Fruit fly (Drosophila melanogaster) whole organism, embryonic: Measurements from ENCODE around the gene lectin-29Ca.

ENCODE experiments used
- Bgb ChIP-seq: fragments of 200-800 bp; sonication (Bioruptor generic); IDR thresholded peaks from 2 replicates; pipeline ENCODE4 v1.3.6; 2022; ENCODE audit warnings: missing biosample characterization, missing genetic modification characterization; ENCODE audit not compliant: partially characterized antibody
- Blimp-1 ChIP-seq: fragments of 200-800 bp; sonication (Bioruptor generic); optimal IDR thresholded peaks from 3 replicates; lab custom pipeline; 2018; ENCODE audit warnings: missing biosample characterization, missing genetic modification characterization, mild to moderate bottlenecking, moderate library complexity, missing genetic modification reagents
- CG10267 ChIP-seq: fragments of 200-800 bp; sonication (Bioruptor generic); optimal IDR thresholded peaks from 2 replicates; lab custom pipeline; 2018; ENCODE audit warnings: missing biosample characterization, mild to moderate bottlenecking, missing genetic modification characterization, moderate library complexity
- CG11093 ChIP-seq: fragments of 200-800 bp; sonication (Bioruptor generic); IDR thresholded peaks from 3 replicates; pipeline ENCODE4 v1.3.6; 2022; ENCODE audit warnings: missing biosample characterization, missing genetic modification characterization
- CG11695 ChIP-seq: fragments of 200-800 bp; sonication (Bioruptor generic); IDR thresholded peaks from 3 replicates; pipeline ENCODE4 v1.3.6; 2022; ENCODE audit warnings: missing biosample characterization, missing genetic modification characterization
- CG14050 ChIP-seq: fragments of 200-800 bp; sonication (Bioruptor generic); IDR thresholded peaks from 3 replicates; pipeline ENCODE4 v1.3.6; 2022; ENCODE audit warnings: missing biosample characterization, missing genetic modification characterization
- CG15011 ChIP-seq: fragments of 200-800 bp; sonication (Bioruptor generic); optimal IDR thresholded peaks from 3 replicates; lab custom pipeline; 2018; ENCODE audit warnings: missing biosample characterization, mild to moderate bottlenecking, missing genetic modification characterization
- CG15269 ChIP-seq: fragments of 200-800 bp; sonication (Bioruptor generic); optimal IDR thresholded peaks from 2 replicates; lab custom pipeline; 2018; ENCODE audit warnings: missing biosample characterization, mild to moderate bottlenecking, missing genetic modification characterization, moderate library complexity
- CG17802 ChIP-seq: fragments of 200-800 bp; sonication (Bioruptor generic); optimal IDR thresholded peaks from 2 replicates; lab custom pipeline; 2018; ENCODE audit warnings: missing biosample characterization, mild to moderate bottlenecking, missing genetic modification characterization, moderate library complexity
- CG18262 ChIP-seq: fragments of 200-800 bp; optimal IDR thresholded peaks from 3 replicates; lab custom pipeline; 2019; ENCODE audit warnings: missing biosample characterization, mild to moderate bottlenecking, missing genetic modification characterization, moderate library complexity
- CG2116 ChIP-seq: fragments of 200-800 bp; sonication (Bioruptor generic); optimal IDR thresholded peaks from 3 replicates; lab custom pipeline; 2018; ENCODE audit warnings: missing biosample characterization, mild to moderate bottlenecking, missing genetic modification characterization
- CG2129 ChIP-seq: fragments of 200-800 bp; sonication (Bioruptor generic); IDR thresholded peaks from 2 replicates; pipeline ENCODE4 v1.3.6; 2022; ENCODE audit warnings: missing biosample characterization, missing genetic modification characterization; ENCODE audit not compliant: partially characterized antibody
- CG30431 ChIP-seq: fragments of 200-800 bp; sonication (Bioruptor generic); optimal IDR thresholded peaks from 2 replicates; lab custom pipeline; 2017; ENCODE audit warnings: missing biosample characterization, missing genetic modification characterization
- CG4282 ChIP-seq: fragments of 200-800 bp; sonication (Bioruptor generic); optimal IDR thresholded peaks from 2 replicates; lab custom pipeline; 2016; ENCODE audit warnings: missing biosample characterization, missing genetic modification characterization
- CG4404 ChIP-seq: fragments of 200-800 bp; sonication (Bioruptor generic); IDR thresholded peaks from 2 replicates; pipeline ENCODE4 v1.3.6; 2022; ENCODE audit warnings: missing biosample characterization, missing genetic modification characterization
- CG5180 ChIP-seq: fragments of 200-800 bp; sonication (Bioruptor generic); optimal IDR thresholded peaks from 3 replicates; lab custom pipeline; 2017; ENCODE audit warnings: missing biosample characterization, missing genetic modification characterization, mild to moderate bottlenecking, moderate library complexity, missing genetic modification reagents
- CG8359 ChIP-seq: fragments of 200-800 bp; sonication (Bioruptor generic); optimal IDR thresholded peaks from 2 replicates; lab custom pipeline; 2017; ENCODE audit warnings: missing biosample characterization, mild to moderate bottlenecking, missing genetic modification characterization, borderline replicate concordance
- Dip2 ChIP-seq: fragments of 200-800 bp; sonication (Bioruptor generic); IDR thresholded peaks from 2 replicates; pipeline ENCODE4 v1.3.6; 2022; ENCODE audit warnings: missing biosample characterization, missing genetic modification characterization
- Dll ChIP-seq: fragments of 200-800 bp; sonication (Bioruptor generic); IDR thresholded peaks from 4 replicates; pipeline ENCODE4 v1.3.6; 2022; ENCODE audit warnings: missing biosample characterization, missing genetic modification characterization; ENCODE audit not compliant: partially characterized antibody
- E2f1 ChIP-seq: fragments of 200-800 bp; sonication (Bioruptor generic); IDR thresholded peaks from 2 replicates; pipeline ENCODE4 v1.3.6; 2022; ENCODE audit warnings: missing biosample characterization, missing genetic modification characterization
- Kr ChIP-seq: fragments of 200-800 bp; sonication (Bioruptor generic); optimal IDR thresholded peaks from 2 replicates; lab custom pipeline; 2017; ENCODE audit warnings: missing biosample characterization, mild to moderate bottlenecking, missing genetic modification characterization
- Mrtf ChIP-seq: fragments of 200-800 bp; sonication (Bioruptor generic); IDR thresholded peaks from 3 replicates; pipeline ENCODE4 v1.3.6; 2022; ENCODE audit warnings: missing biosample characterization, missing genetic modification characterization
- Nf-YA ChIP-seq: fragments of 200-800 bp; sonication (Bioruptor generic); IDR thresholded peaks from 2 replicates; pipeline ENCODE4 v1.3.6; 2022; ENCODE audit warnings: missing biosample characterization, missing genetic modification characterization
- Nf-YC ChIP-seq: fragments of 200-800 bp; optimal IDR thresholded peaks from 3 replicates; lab custom pipeline; 2019; ENCODE audit warnings: missing biosample characterization, mild to moderate bottlenecking, missing genetic modification characterization, moderate library complexity
- Six4 ChIP-seq: fragments of 200-800 bp; sonication (Bioruptor generic); optimal IDR thresholded peaks from 2 replicates; lab custom pipeline; 2016; ENCODE audit warnings: missing biosample characterization, missing genetic modification characterization
- Sry-δ ChIP-seq: fragments of 200-800 bp; sonication (Bioruptor generic); optimal IDR thresholded peaks from 2 replicates; lab custom pipeline; 2016; ENCODE audit warnings: missing biosample characterization, missing genetic modification characterization
- al ChIP-seq: fragments of 200-800 bp; sonication (Bioruptor generic); IDR thresholded peaks from 2 replicates; pipeline ENCODE4 v1.3.6; 2022; ENCODE audit warnings: missing biosample characterization, missing genetic modification characterization
- ase ChIP-seq: fragments of 200-800 bp; sonication (Bioruptor generic); IDR thresholded peaks from 3 replicates; pipeline ENCODE4 v1.3.6; 2022; ENCODE audit warnings: missing biosample characterization, missing genetic modification characterization
- ato ChIP-seq: fragments of 200-800 bp; sonication (Bioruptor generic); IDR thresholded peaks from 2 replicates; pipeline ENCODE4 v1.3.6; 2022; ENCODE audit warnings: missing biosample characterization, missing genetic modification characterization; ENCODE audit not compliant: partially characterized antibody
- bbx ChIP-seq: fragments of 200-800 bp; sonication (Bioruptor generic); IDR thresholded peaks from 2 replicates; pipeline ENCODE4 v1.3.6; 2022; ENCODE audit warnings: missing biosample characterization, missing genetic modification characterization; ENCODE audit not compliant: partially characterized antibody
- chinmo ChIP-seq: fragments of 200-800 bp; sonication (Bioruptor generic); IDR thresholded peaks from 4 replicates; pipeline ENCODE4 v1.3.6; 2022; ENCODE audit warnings: missing biosample characterization, missing genetic modification characterization; ENCODE audit not compliant: partially characterized antibody
- da ChIP-seq: fragments of 200-800 bp; sonication (Bioruptor generic); optimal IDR thresholded peaks from 2 replicates; lab custom pipeline; 2016; ENCODE audit warnings: missing biosample characterization, missing genetic modification characterization
- dmrt99B ChIP-seq: fragments of 200-800 bp; sonication (Bioruptor generic); optimal IDR thresholded peaks from 2 replicates; lab custom pipeline; 2018; ENCODE audit warnings: missing biosample characterization, mild to moderate bottlenecking, missing genetic modification characterization, moderate library complexity
- emc ChIP-seq: fragments of 200-800 bp; sonication (Bioruptor generic); optimal IDR thresholded peaks from 2 replicates; lab custom pipeline; 2016; ENCODE audit warnings: missing biosample characterization, missing genetic modification characterization
- fd96Cb ChIP-seq: fragments of 200-800 bp; sonication (Bioruptor generic); optimal IDR thresholded peaks from 2 replicates; lab custom pipeline; 2018; ENCODE audit warnings: missing biosample characterization, mild to moderate bottlenecking, missing genetic modification characterization, moderate library complexity
- grn ChIP-seq: fragments of 200-800 bp; sonication (Bioruptor generic); optimal IDR thresholded peaks from 3 replicates; lab custom pipeline; 2017; ENCODE audit warnings: missing biosample characterization, missing genetic modification characterization
- gro ChIP-seq: fragments of 200-800 bp; sonication (Bioruptor generic); optimal IDR thresholded peaks from 2 replicates; lab custom pipeline; 2016; ENCODE audit warnings: missing biosample characterization, missing genetic modification characterization
- gsb ChIP-seq: fragments of 200-800 bp; sonication (Bioruptor generic); IDR thresholded peaks from 2 replicates; pipeline ENCODE4 v1.3.6; 2022; ENCODE audit warnings: missing biosample characterization, missing genetic modification characterization
- gt ChIP-seq: fragments of 200-800 bp; sonication (Bioruptor generic); IDR thresholded peaks from 2 replicates; pipeline ENCODE4 v1.3.6; 2022; ENCODE audit warnings: missing biosample characterization, missing genetic modification characterization
- hb ChIP-seq: fragments of 200-800 bp; sonication (Bioruptor generic); IDR thresholded peaks from 3 replicates; pipeline ENCODE4 v1.3.6; 2022; ENCODE audit warnings: missing biosample characterization, missing genetic modification characterization; ENCODE audit not compliant: partially characterized antibody
- jing ChIP-seq: fragments of 200-800 bp; sonication (Bioruptor generic); optimal IDR thresholded peaks from 2 replicates; lab custom pipeline; 2018; ENCODE audit warnings: missing biosample characterization, mild to moderate bottlenecking, missing genetic modification characterization
- oc ChIP-seq: fragments of 200-800 bp; sonication (Bioruptor generic); optimal IDR thresholded peaks from 2 replicates; lab custom pipeline; 2018; ENCODE audit warnings: missing biosample characterization, mild to moderate bottlenecking, missing genetic modification characterization, moderate library complexity
- rib ChIP-seq: fragments of 200-800 bp; sonication (Bioruptor generic); IDR thresholded peaks from 2 replicates; pipeline ENCODE4 v1.3.6; 2022; ENCODE audit warnings: missing biosample characterization, missing genetic modification characterization
- row ChIP-seq: fragments of 200-800 bp; sonication (Bioruptor generic); IDR thresholded peaks from 3 replicates; pipeline ENCODE4 v1.3.6; 2022; ENCODE audit warnings: missing biosample characterization, missing genetic modification characterization
- run ChIP-seq: fragments of 200-800 bp; sonication (Bioruptor generic); optimal IDR thresholded peaks from 3 replicates; lab custom pipeline; 2018; ENCODE audit warnings: missing biosample characterization, mild to moderate bottlenecking, missing genetic modification characterization
- scrt ChIP-seq: fragments of 200-800 bp; sonication (Bioruptor generic); optimal IDR thresholded peaks from 2 replicates; lab custom pipeline; 2018; ENCODE audit warnings: missing biosample characterization, mild to moderate bottlenecking, missing genetic modification characterization, moderate library complexity
- sisA ChIP-seq: fragments of 200-800 bp; sonication (Bioruptor generic); IDR thresholded peaks from 2 replicates; pipeline ENCODE4 v1.3.6; 2022; ENCODE audit warnings: missing biosample characterization, missing genetic modification characterization
- sob ChIP-seq: fragments of 200-800 bp; sonication (Bioruptor generic); IDR thresholded peaks from 2 replicates; pipeline ENCODE4 v1.3.6; 2022; ENCODE audit warnings: missing biosample characterization, missing genetic modification characterization
- tin ChIP-seq: fragments of 200-800 bp; sonication (Bioruptor generic); optimal IDR thresholded peaks from 3 replicates; lab custom pipeline; 2016; ENCODE audit warnings: missing biosample characterization, missing genetic modification characterization
- tll ChIP-seq, 2 experiments: fragments of 200-800 bp in 1 of 2; fragments of >200 bp in 1 of 2; sonication (Bioruptor generic) in 1 of 2; optimal IDR thresholded peaks; 2 replicates each; lab custom pipeline; 2017 to 2019; ENCODE audit warnings: missing biosample characterization in 2 of 2, missing genetic modification characterization in 2 of 2, mild to moderate bottlenecking in 1 of 2, moderate library complexity in 1 of 2

lectin-29Ca gene

DNA sequence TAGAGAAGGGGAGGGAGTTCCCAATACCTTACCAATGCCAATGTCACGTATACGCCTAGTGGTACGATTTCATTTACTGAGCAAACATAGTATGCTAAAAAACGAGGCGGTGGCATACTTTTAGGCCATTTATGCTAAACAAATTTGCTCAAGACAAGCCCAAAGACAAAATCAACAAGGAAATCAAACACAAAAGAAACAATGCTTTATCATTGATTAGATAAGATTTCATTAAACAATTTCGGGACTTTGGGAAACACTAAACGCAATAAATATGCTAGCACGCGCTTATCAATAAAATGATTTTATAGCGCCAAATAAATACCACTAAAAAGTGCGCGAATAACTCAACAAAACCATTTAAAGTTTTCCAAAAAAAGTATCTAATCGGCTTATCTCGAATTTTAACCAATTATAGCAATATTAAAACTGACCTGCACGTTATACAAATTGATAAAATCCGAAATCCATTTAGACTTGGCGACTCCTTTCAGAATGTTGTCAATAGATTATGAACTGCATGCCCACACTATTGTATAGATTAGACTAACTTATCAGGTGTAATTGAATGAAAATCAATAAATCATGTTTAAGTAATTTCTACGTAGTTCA is 43.4 kb downstream of the lectin-29Ca start (continued):
- TF ChIP-seq CG4404 (GFP tag; lab: Robert Waterston, UW) (no peak), Kr (GFP tag; lab: Kevin White, UChicago) (no peak), row (GFP tag; lab: Robert Waterston, UW) (no peak), Dip2 (GFP tag; lab: Robert Waterston, UW) (no peak), tin (GFP tag; lab: Kevin White, UChicago) (no peak), CG17802 (no peak), CG18262 (tag; lab: Kevin White, UChicago) (no peak), ato (GFP tag; lab: Robert Waterston, UW) (no peak), CG8359 (no peak), Blimp-1 (no peak), oc (tag; lab: Kevin White, UChicago) (no peak), ase (no peak), scrt (peak; percentile 49), CG11093 (no peak), CG10267 (tag; lab: Kevin White, UChicago) (no peak), CG5180 (GFP tag; lab: Kevin White, UChicago) (peak; percentile 35), tll (GFP tag; optimal IDR thresholded peaks at IDR 0.05; lab: Kevin White, UChicago) (no peak), CG2129 (GFP tag; lab: Robert Waterston, UW) (no peak), Nf-YC (tag; lab: Kevin White, UChicago) (no peak), CG2116 (no peak), Mrtf (GFP tag; lab: Robert Waterston, UW) (no peak), hb (no peak), gro (GFP tag; lab: Kevin White, UChicago) (peak; percentile 62), jing (GFP tag; lab: Kevin White, UChicago) (no peak), CG11695 (GFP tag; lab: Robert Waterston, UW) (peak; percentile 7; the same call in 1 of the 3 replicates), Nf-YA (GFP tag; lab: Robert Waterston, UW) (no peak), dmrt99B (tag; lab: Kevin White, UChicago) (peak; percentile 25), CG4282 (GFP tag; lab: Kevin White, UChicago) (no peak), Dll (GFP tag; lab: Robert Waterston, UW) (no peak), gsb (GFP tag; lab: Robert Waterston, UW) (no peak), CG30431 (GFP tag; lab: Kevin White, UChicago) (no peak), gt (GFP tag; lab: Robert Waterston, UW) (no peak), CG14050 (GFP tag; lab: Robert Waterston, UW) (no peak; the same call in 2 of the 3 replicates), run (tag; lab: Kevin White, UChicago) (no peak), grn (GFP tag; lab: Kevin White, UChicago) (peak; percentile 74), CG15269 (tag; lab: Kevin White, UChicago) (peak; percentile 63), fd96Cb (tag; lab: Kevin White, UChicago) (no peak), sob (GFP tag; lab: Robert Waterston, UW) (peak; percentile 55; the same call in 1 of the 2 replicates), emc (GFP tag; lab: Kevin White, UChicago) (no peak), E2f1 (GFP tag; lab: Robert Waterston, UW) (no peak), Six4 (no peak), al (GFP tag; lab: Robert Waterston, UW) (no peak), CG15011 (GFP tag; lab: Kevin White, UChicago) (peak; percentile 47), chinmo (GFP tag; lab: Robert Waterston, UW) (no peak), sisA (GFP tag; lab: Robert Waterston, UW) (no peak), Bgb (GFP tag; lab: Robert Waterston, UW) (no peak), da (GFP tag; lab: Kevin White, UChicago) (no peak), rib (GFP tag; lab: Robert Waterston, UW) (peak; percentile 33; the same call in 1 of the 2 replicates), Sry-δ (GFP tag; lab: Kevin White, UChicago) (no peak), bbx (no peak)
